Worm (Caenorhabditis elegans) whole organism, L2 larva: ENCODE data around the gene C40C9.3.

Source experiments
- alr-1 ChIP-seq: fragments of 150-350 bp; optimal IDR thresholded peaks from 2 replicates; lab custom pipeline; 2014; ENCODE audit warnings: missing biosample characterization, missing genetic modification characterization
- nhr-10 ChIP-seq: sonication (generic microtip); optimal IDR thresholded peaks from 2 replicates; lab custom pipeline; 2017; ENCODE audit warnings: missing biosample characterization, missing genetic modification characterization
- unc-62 ChIP-seq: fragments of 150-350 bp; optimal IDR thresholded peaks from 2 replicates; lab custom pipeline; 2014; ENCODE audit warnings: missing biosample characterization, missing genetic modification reagents, missing genetic modification characterization

ce11 chrX:13633032-13633431 is 14.4 kb upstream of the C40C9.3 start:
- TF ChIP-seq nhr-10 (no peak), alr-1 (no peak), unc-62 (GFP tag; lab: Kevin White, UChicago) (no peak)
